Fruit fly (Drosophila melanogaster) whole organism, prepupa: ENCODE results near the gene ERp44.

Source experiments
- Blimp-1 ChIP-seq: fragments of 200-800 bp; sonication (Bioruptor generic); optimal IDR thresholded peaks from 3 replicates; lab custom pipeline; 2017; ENCODE audit warnings: missing biosample characterization, missing genetic modification characterization, mild to moderate bottlenecking, moderate library complexity, missing genetic modification reagents
- CG10631 ChIP-seq: fragments of 200-800 bp; sonication (Bioruptor generic); optimal IDR thresholded peaks from 2 replicates; lab custom pipeline; 2016; ENCODE audit warnings: missing biosample characterization, missing genetic modification characterization
- CG10669 ChIP-seq: fragments of 200-800 bp; sonication (Bioruptor generic); optimal IDR thresholded peaks from 3 replicates; lab custom pipeline; 2018; ENCODE audit warnings: missing biosample characterization, mild to moderate bottlenecking, missing genetic modification characterization, moderate library complexity
- CG11294 ChIP-seq: fragments of 200-800 bp; sonication (Bioruptor generic); IDR thresholded peaks from 2 replicates; pipeline ENCODE4 v1.3.6; 2022; ENCODE audit warnings: missing biosample characterization, missing genetic modification characterization
- CG11762 ChIP-seq: fragments of 200-800 bp; sonication (Bioruptor generic); optimal IDR thresholded peaks from 3 replicates; lab custom pipeline; 2016; ENCODE audit warnings: missing biosample characterization, missing genetic modification characterization; ENCODE audit not compliant: insufficient read depth
- CG1621 ChIP-seq: fragments of 200-800 bp; sonication (Bioruptor generic); optimal IDR thresholded peaks from 3 replicates; lab custom pipeline; 2018; ENCODE audit warnings: missing biosample characterization, mild to moderate bottlenecking, missing genetic modification characterization
- CG16779 ChIP-seq: fragments of 200-800 bp; sonication (Bioruptor generic); optimal IDR thresholded peaks from 3 replicates; lab custom pipeline; 2017; ENCODE audit warnings: missing biosample characterization, mild to moderate bottlenecking, missing genetic modification characterization
- CG3032 ChIP-seq: fragments of 200-800 bp; optimal IDR thresholded peaks from 2 replicates; lab custom pipeline; 2019; ENCODE audit warnings: missing biosample characterization, mild to moderate bottlenecking, missing genetic modification characterization, moderate library complexity
- CG31627 ChIP-seq: fragments of 200-800 bp; sonication (Bioruptor generic); optimal IDR thresholded peaks from 3 replicates; lab custom pipeline; 2016; ENCODE audit warnings: missing biosample characterization, missing genetic modification characterization
- CG32006 ChIP-seq: fragments of 200-800 bp; sonication (Bioruptor generic); optimal IDR thresholded peaks from 3 replicates; lab custom pipeline; 2017; ENCODE audit warnings: missing biosample characterization, mild to moderate bottlenecking, missing genetic modification characterization
- CG3919 ChIP-seq: fragments of 200-800 bp; sonication (Bioruptor generic); optimal IDR thresholded peaks from 3 replicates; lab custom pipeline; 2016; ENCODE audit warnings: missing biosample characterization, missing genetic modification characterization
- CG6163 ChIP-seq: fragments of 200-800 bp; sonication (Bioruptor generic); IDR thresholded peaks from 3 replicates; pipeline ENCODE4 v1.3.6; 2022; ENCODE audit warnings: missing biosample characterization, missing genetic modification characterization
- CG6792 ChIP-seq: fragments of 200-800 bp; sonication (Bioruptor generic); optimal IDR thresholded peaks from 3 replicates; lab custom pipeline; 2016; ENCODE audit warnings: missing biosample characterization, missing genetic modification characterization
- CG6808 ChIP-seq: fragments of 200-800 bp; sonication (Bioruptor generic); optimal IDR thresholded peaks from 3 replicates; lab custom pipeline; 2017; ENCODE audit warnings: missing biosample characterization, missing genetic modification characterization, mild to moderate bottlenecking, moderate library complexity, missing genetic modification reagents
- CG7368 ChIP-seq: fragments of 200-800 bp; sonication (Bioruptor generic); optimal IDR thresholded peaks from 3 replicates; lab custom pipeline; 2016; ENCODE audit warnings: missing biosample characterization, missing genetic modification characterization
- CG9139 ChIP-seq: fragments of 200-800 bp; sonication (Bioruptor generic); optimal IDR thresholded peaks from 3 replicates; lab custom pipeline; 2017; ENCODE audit warnings: missing biosample characterization, mild to moderate bottlenecking, missing genetic modification characterization
- Eip78C ChIP-seq: fragments of 200-800 bp; sonication (Bioruptor generic); peaks from one replicate; lab custom pipeline; 2016; ENCODE audit warnings: missing biosample characterization, missing genetic modification characterization
- Eip93F ChIP-seq: fragments of 200-800 bp; sonication (Bioruptor generic); optimal IDR thresholded peaks from 2 replicates; lab custom pipeline; 2016; ENCODE audit warnings: missing biosample characterization, mild to moderate bottlenecking, missing genetic modification characterization
- Gug ChIP-seq: fragments of 200-800 bp; sonication (Bioruptor generic); IDR thresholded peaks from 2 replicates; pipeline ENCODE4 v1.3.6; 2022; ENCODE audit warnings: missing biosample characterization, missing genetic modification characterization
- Hr38 ChIP-seq: sonication (Bioruptor generic); optimal IDR thresholded peaks from 2 replicates; lab custom pipeline; 2016; ENCODE audit warnings: missing biosample characterization, missing genetic modification characterization
- Hr4 ChIP-seq: fragments of 200-800 bp; sonication (Bioruptor generic); optimal IDR thresholded peaks from 3 replicates; lab custom pipeline; 2016; ENCODE audit warnings: missing biosample characterization, missing genetic modification characterization
- Lpt ChIP-seq: fragments of 200-800 bp; sonication (Bioruptor generic); optimal IDR thresholded peaks from 3 replicates; lab custom pipeline; 2016; ENCODE audit warnings: missing biosample characterization, missing genetic modification characterization
- OdsH ChIP-seq: fragments of 200-800 bp; sonication (Bioruptor generic); optimal IDR thresholded peaks from 3 replicates; lab custom pipeline; 2016; ENCODE audit warnings: missing biosample characterization, missing genetic modification characterization
- Smox ChIP-seq: fragments of 200-800 bp; sonication (Bioruptor generic); optimal IDR thresholded peaks from 3 replicates; lab custom pipeline; 2016; ENCODE audit warnings: missing biosample characterization, missing genetic modification characterization
- Sox102F ChIP-seq: fragments of 200-800 bp; sonication (Bioruptor generic); optimal IDR thresholded peaks from 2 replicates; lab custom pipeline; 2016; ENCODE audit warnings: missing biosample characterization, mild to moderate bottlenecking, missing genetic modification characterization
- Sox14 ChIP-seq: fragments of 200-800 bp; sonication (Bioruptor generic); optimal IDR thresholded peaks from 3 replicates; lab custom pipeline; 2016; ENCODE audit warnings: missing biosample characterization, missing genetic modification characterization
- Sox15 ChIP-seq: fragments of 200-800 bp; sonication (Bioruptor generic); optimal IDR thresholded peaks from 3 replicates; lab custom pipeline; 2016; ENCODE audit warnings: missing biosample characterization, missing genetic modification characterization
- achi ChIP-seq: fragments of 200-800 bp; sonication (Bioruptor generic); optimal IDR thresholded peaks from 3 replicates; lab custom pipeline; 2016; ENCODE audit warnings: missing biosample characterization, missing genetic modification characterization
- dac ChIP-seq: fragments of 200-800 bp; sonication (Bioruptor generic); optimal IDR thresholded peaks from 2 replicates; lab custom pipeline; 2017; ENCODE audit warnings: missing biosample characterization, mild to moderate bottlenecking, missing genetic modification characterization
- dsx ChIP-seq: fragments of 200-800 bp; optimal IDR thresholded peaks from 3 replicates; lab custom pipeline; 2019; ENCODE audit warnings: missing biosample characterization, mild to moderate bottlenecking, missing genetic modification characterization, moderate library complexity; ENCODE audit not compliant: poor library complexity, severe bottlenecking
- eg ChIP-seq: fragments of 200-800 bp; sonication (Bioruptor generic); IDR thresholded peaks from 3 replicates; pipeline ENCODE4 v1.3.6; 2022; ENCODE audit warnings: missing biosample characterization, missing genetic modification characterization
- esn ChIP-seq: fragments of 200-800 bp; sonication (Bioruptor generic); optimal IDR thresholded peaks from 2 replicates; lab custom pipeline; 2016; ENCODE audit warnings: missing biosample characterization, mild to moderate bottlenecking, missing genetic modification characterization, moderate library complexity
- fd85E ChIP-seq: fragments of 200-800 bp; sonication (Bioruptor generic); optimal IDR thresholded peaks from 3 replicates; lab custom pipeline; 2016; ENCODE audit warnings: missing biosample characterization, missing genetic modification characterization
- lz ChIP-seq: fragments of 200-800 bp; sonication (Bioruptor generic); optimal IDR thresholded peaks from 3 replicates; lab custom pipeline; 2016; ENCODE audit warnings: missing biosample characterization, missing genetic modification characterization
- pdm3 ChIP-seq: fragments of 200-800 bp; sonication (Bioruptor generic); optimal IDR thresholded peaks from 3 replicates; lab custom pipeline; 2016; ENCODE audit warnings: missing biosample characterization, missing genetic modification characterization
- salr ChIP-seq, 2 experiments: fragments of 200-800 bp; sonication (Bioruptor generic); optimal IDR thresholded peaks; 3 replicates each; lab custom pipeline; 2016 to 2018; ENCODE audit warnings: missing biosample characterization in 2 of 2, missing genetic modification characterization in 2 of 2, mild to moderate bottlenecking in 1 of 2
- ss ChIP-seq, 2 experiments: fragments of 200-800 bp; sonication (Bioruptor generic); optimal IDR thresholded peaks; 2 replicates in 1 of 2; 3 replicates in 1 of 2; lab custom pipeline; 2017 to 2018; ENCODE audit warnings: mild to moderate bottlenecking in 2 of 2, missing biosample characterization in 2 of 2, missing genetic modification characterization in 2 of 2, moderate library complexity in 1 of 2
- svp ChIP-seq: fragments of 200-800 bp; sonication (Bioruptor generic); peaks from one replicate; lab custom pipeline; 2016; ENCODE audit warnings: missing biosample characterization, missing genetic modification characterization
- topi ChIP-seq: fragments of 200-800 bp; sonication (Bioruptor generic); optimal IDR thresholded peaks from 3 replicates; lab custom pipeline; 2016; ENCODE audit warnings: missing biosample characterization, missing genetic modification characterization
- vri ChIP-seq: fragments of 200-800 bp; sonication (Bioruptor generic); optimal IDR thresholded peaks from 3 replicates; lab custom pipeline; 2016; ENCODE audit warnings: missing biosample characterization, mild to moderate bottlenecking, missing genetic modification characterization

ERp44 gene

dm6 chrX:16325472-16325871 lies 28.0 kb upstream of the ERp44 start, which contains the start of gene CalpC:
TSS of gene CalpC (plus strand) at chrX:16325763.
- no peak for TF ChIP-seq CG6808
- peak; percentile 13 to 45 for TF ChIP-seq ss (GFP tag; optimal IDR thresholded peaks at IDR 0.05; lab: Kevin White, UChicago)
- no peak for TF ChIP-seq Hr38
- peak; percentile 48 for TF ChIP-seq CG1621 (tag; lab: Kevin White, UChicago)
- no peak for TF ChIP-seq dac (GFP tag; lab: Kevin White, UChicago)
- TF ChIP-seq Eip93F: no peak
- no peak for TF ChIP-seq CG11762 (GFP tag; lab: Kevin White, UChicago)
- no peak for TF ChIP-seq CG6163
- no peak for TF ChIP-seq CG6792
- no peak for TF ChIP-seq CG7368 (GFP tag; lab: Kevin White, UChicago)
- TF ChIP-seq topi: no peak
- TF ChIP-seq OdsH (GFP tag; lab: Kevin White, UChicago): no peak
- TF ChIP-seq Sox102F (GFP tag; lab: Kevin White, UChicago): no peak
- TF ChIP-seq salr (GFP tag; optimal IDR thresholded peaks at IDR 0.05; lab: Kevin White, UChicago): no peak
- no peak for TF ChIP-seq achi (GFP tag; lab: Kevin White, UChicago)
- TF ChIP-seq Blimp-1 (GFP tag; lab: Kevin White, UChicago): no peak

DNA sequence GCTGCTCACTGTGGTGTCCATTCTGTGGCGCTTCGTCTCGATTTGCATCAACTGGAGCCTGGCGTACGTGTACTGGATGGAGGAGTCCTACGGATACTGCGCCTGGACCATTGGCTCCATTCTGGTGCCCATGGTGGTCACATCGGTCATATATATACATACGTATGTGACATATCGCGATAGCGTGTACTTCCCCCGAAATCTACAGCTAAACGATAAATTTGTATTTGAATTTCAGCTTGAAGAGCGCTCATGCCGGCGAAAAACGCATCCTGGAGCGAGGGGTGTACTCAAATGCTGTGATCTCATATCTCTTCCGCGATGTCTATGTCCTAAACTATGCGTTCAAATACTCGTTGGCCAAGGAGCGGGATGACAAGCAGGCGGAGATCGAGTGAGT lies 26.0 kb upstream of the ERp44 start:
- TF ChIP-seq Eip93F (no peak), Eip78C (GFP tag; lab: Kevin White, UChicago) (peak; percentile 19), OdsH (GFP tag; lab: Kevin White, UChicago) (no peak)

dm6 chrX:16323063-16323462 lies 25.5 kb upstream of the ERp44 start, which contains the start of the genes CG9917 and CG32579:
TSS of gene CG9917 (minus strand) at chrX:16323231.
TSS of gene CG32579 (plus strand) at chrX:16323286.
- TF ChIP-seq Sox14 (GFP tag; lab: Kevin White, UChicago) (peak; percentile 48), ss (GFP tag; optimal IDR thresholded peaks at IDR 0.05; lab: Kevin White, UChicago) (no peak), vri (GFP tag; lab: Kevin White, UChicago) (no peak), CG1621 (tag; lab: Kevin White, UChicago) (peak; percentile 32), OdsH (GFP tag; lab: Kevin White, UChicago) (no peak)

DNA sequence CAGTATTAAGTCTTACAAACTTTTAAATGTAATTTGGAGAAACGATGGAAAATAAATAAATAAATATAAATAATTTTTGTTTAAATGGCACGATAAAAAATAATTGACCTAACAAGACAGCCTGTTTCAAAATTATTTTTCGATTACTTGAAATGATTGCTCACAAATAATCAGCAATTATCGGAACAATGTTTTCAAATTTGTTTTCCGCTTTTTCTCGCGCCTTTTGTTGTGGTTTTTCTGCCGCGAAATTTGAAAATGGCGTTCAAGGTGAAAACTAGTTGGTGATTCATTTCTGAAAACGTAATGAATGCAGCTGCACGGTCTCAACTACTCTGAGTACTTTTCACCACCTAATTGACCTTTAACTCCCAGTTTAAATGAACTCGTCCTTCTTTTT lies 23.5 kb upstream of the ERp44 start:
- TF ChIP-seq dac (GFP tag; lab: Kevin White, UChicago): no peak
- no peak for TF ChIP-seq Lpt (GFP tag; lab: Kevin White, UChicago)
- TF ChIP-seq CG6792: no peak
- no peak for TF ChIP-seq CG1621 (tag; lab: Kevin White, UChicago)
- TF ChIP-seq svp (GFP tag; lab: Kevin White, UChicago): no peak
- no peak for TF ChIP-seq Hr38
- TF ChIP-seq Gug (GFP tag; lab: Robert Waterston, UW): no peak
- TF ChIP-seq fd85E (GFP tag; lab: Kevin White, UChicago): no peak
- TF ChIP-seq Eip93F: no peak
- no peak for TF ChIP-seq vri (GFP tag; lab: Kevin White, UChicago)
- TF ChIP-seq CG11294: no peak
- TF ChIP-seq achi (GFP tag; lab: Kevin White, UChicago): no peak
- no peak for TF ChIP-seq lz (GFP tag; lab: Kevin White, UChicago)
- TF ChIP-seq Blimp-1 (GFP tag; lab: Kevin White, UChicago): no peak
- TF ChIP-seq dsx (GFP tag; lab: Kevin White, UChicago): no peak
- TF ChIP-seq CG10669 (GFP tag; lab: Kevin White, UChicago): no peak
- TF ChIP-seq, all 60 proteins: peak for 0

dm6 chrX:16320197-16320921 lies 22.8 kb upstream of the ERp44 start, which contains the start of gene Cyp1:
TSS of gene Cyp1 (minus strand) at chrX:16320370.
- TF ChIP-seq achi (GFP tag; lab: Kevin White, UChicago) (peak; percentile 27), esn (GFP tag; lab: Kevin White, UChicago) (no peak), CG16779 (no peak), Sox14 (GFP tag; lab: Kevin White, UChicago) (peak; percentile 17), salr (GFP tag; optimal IDR thresholded peaks at IDR 0.05; lab: Kevin White, UChicago) (no peak), Hr4 (GFP tag; lab: Kevin White, UChicago) (no peak), Smox (GFP tag; lab: Kevin White, UChicago) (no peak), CG6163 (peak; percentile 64; the same call in 1 of the 3 replicates), eg (no peak; the same call in 2 of the 3 replicates), CG10631 (GFP tag; lab: Kevin White, UChicago) (no peak), CG11762 (GFP tag; lab: Kevin White, UChicago) (no peak), ss (GFP tag; optimal IDR thresholded peaks at IDR 0.05; lab: Kevin White, UChicago) (no peak), CG32006 (GFP tag; lab: Kevin White, UChicago) (no peak), CG3032 (tag; lab: Kevin White, UChicago) (no peak), CG31627 (no peak), CG9139 (GFP tag; lab: Kevin White, UChicago) (no peak), pdm3 (GFP tag; lab: Kevin White, UChicago) (no peak), CG3919 (GFP tag; lab: Kevin White, UChicago) (no peak), Eip78C (GFP tag; lab: Kevin White, UChicago) (peak; percentile 76), Sox15 (peak; percentile 20)
